Worm (Caenorhabditis elegans): Measurements from ENCODE around the gene R13A5.15.

DNA sequence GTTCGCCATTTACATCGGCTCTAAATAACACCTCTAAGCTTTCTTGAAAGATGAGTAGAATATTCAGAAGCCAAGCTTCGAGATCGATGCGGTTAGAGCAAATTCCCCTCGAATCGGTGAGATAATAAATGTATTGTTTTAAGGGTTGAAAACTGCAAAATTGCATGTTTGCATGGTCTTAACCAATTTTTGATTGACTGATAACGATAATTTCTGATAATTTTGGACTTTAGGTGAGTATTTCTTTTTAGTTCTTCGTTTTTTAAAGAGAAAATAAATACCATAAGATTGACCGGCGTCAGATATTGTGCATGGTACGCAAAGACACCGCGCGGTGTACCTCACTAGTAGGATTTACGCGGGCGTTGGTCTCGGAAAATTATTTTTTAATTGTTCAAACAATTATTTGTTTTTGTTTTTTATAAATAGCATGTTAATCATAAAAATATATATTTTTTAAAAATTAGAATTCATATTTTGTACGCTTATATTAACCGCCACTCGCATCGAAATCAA lies 3.9 kb downstream of the R13A5.15 start, which contains the start of gene cup-5:
- no peak for TF ChIP-seq egl-27 (tag; optimal IDR thresholded peaks at IDR 0.05)
- TF ChIP-seq sea-2 (GFP tag; optimal IDR thresholded peaks at IDR 0.05): no peak
